Worm (Caenorhabditis elegans) whole organism, L3 larva: Measurements from ENCODE around the gene F21E9.2.

Source experiments
- R02D3.7 ChIP-seq: fragments of 150-350 bp; optimal IDR thresholded peaks from 2 replicates; lab custom pipeline; 2014; ENCODE audit warnings: missing biosample characterization, missing genetic modification characterization
- ZK546.5 ChIP-seq: sonication (generic microtip); optimal IDR thresholded peaks from 2 replicates; lab custom pipeline; 2017; ENCODE audit warnings: missing biosample characterization, missing genetic modification characterization
- aly-2 ChIP-seq: fragments of 150-350 bp; optimal IDR thresholded peaks from 2 replicates; lab custom pipeline; 2014; ENCODE audit warnings: missing biosample characterization, missing genetic modification characterization
- ama-1 ChIP-seq: fragments of 150-350 bp; optimal IDR thresholded peaks from 2 replicates; lab custom pipeline; 2018
- ceh-28 ChIP-seq: fragments of 150-350 bp; optimal IDR thresholded peaks from 2 replicates; lab custom pipeline; 2014; ENCODE audit warnings: missing biosample characterization, missing genetic modification reagents, missing genetic modification characterization
- ceh-82 ChIP-seq: fragments of 150-350 bp; optimal IDR thresholded peaks from 2 replicates; lab custom pipeline; 2014; ENCODE audit warnings: missing biosample characterization, missing genetic modification characterization
- ceh-9 ChIP-seq: sonication (generic microtip); optimal IDR thresholded peaks from 2 replicates; lab custom pipeline; 2018; ENCODE audit warnings: missing biosample characterization, missing genetic modification characterization
- daf-12 ChIP-seq: fragments of 150-350 bp; optimal IDR thresholded peaks from 2 replicates; lab custom pipeline; 2014; ENCODE audit warnings: missing biosample characterization, missing genetic modification reagents, missing genetic modification characterization
- egl-27 ChIP-seq: sonication (generic microtip); optimal IDR thresholded peaks from 4 replicates; lab custom pipeline; 2017; ENCODE audit warnings: missing biosample characterization, missing genetic modification reagents, missing genetic modification characterization
- egl-5 ChIP-seq: fragments of 150-350 bp; optimal IDR thresholded peaks from 2 replicates; lab custom pipeline; 2017; ENCODE audit warnings: missing biosample characterization, missing genetic modification reagents, missing genetic modification characterization, inconsistent platforms
- elt-2 ChIP-seq: sonication (generic microtip); optimal IDR thresholded peaks from 2 replicates; lab custom pipeline; 2016; ENCODE audit warnings: missing genetic modification reagents, mild to moderate bottlenecking, missing genetic modification characterization, missing compliant biosample characterization
- eor-1 ChIP-seq, 2 experiments: fragments of 150-350 bp; optimal IDR thresholded peaks; 2 replicates each; lab custom pipeline; 2014 to 2018; ENCODE audit warnings: missing biosample characterization in 2 of 2, missing genetic modification characterization in 2 of 2
- fkh-10 ChIP-seq: sonication (generic microtip); optimal IDR thresholded peaks from 2 replicates; lab custom pipeline; 2017; ENCODE audit warnings: missing biosample characterization, missing genetic modification reagents, missing genetic modification characterization
- fkh-2 ChIP-seq: fragments of 150-350 bp; optimal IDR thresholded peaks from 2 replicates; lab custom pipeline; 2014; ENCODE audit warnings: missing biosample characterization, missing genetic modification reagents, missing genetic modification characterization
- hmg-11 ChIP-seq: sonication (generic microtip); optimal IDR thresholded peaks from 2 replicates; lab custom pipeline; 2016; ENCODE audit warnings: missing genetic modification characterization, missing compliant biosample characterization
- jun-1 ChIP-seq: fragments of 150-350 bp; optimal IDR thresholded peaks from 2 replicates; lab custom pipeline; 2014; ENCODE audit warnings: missing biosample characterization, missing genetic modification reagents, missing genetic modification characterization
- lin-39 ChIP-seq: fragments of 150-350 bp; optimal IDR thresholded peaks from 2 replicates; lab custom pipeline; 2018; ENCODE audit warnings: missing biosample characterization, missing genetic modification reagents, missing genetic modification characterization
- lsy-12 ChIP-seq: sonication (generic microtip); optimal IDR thresholded peaks from 2 replicates; lab custom pipeline; 2016; ENCODE audit warnings: mild to moderate bottlenecking, missing genetic modification characterization, missing compliant biosample characterization
- mdl-1 ChIP-seq: fragments of 150-350 bp; optimal IDR thresholded peaks from 2 replicates; lab custom pipeline; 2014; ENCODE audit warnings: missing biosample characterization, missing genetic modification characterization
- mml-1 ChIP-seq: fragments of 150-350 bp; sonication (generic microtip); optimal IDR thresholded peaks from 3 replicates; lab custom pipeline; 2014; ENCODE audit warnings: missing biosample characterization, missing genetic modification characterization
- nfya-1 ChIP-seq: sonication (generic microtip); optimal IDR thresholded peaks from 2 replicates; lab custom pipeline; 2017; ENCODE audit warnings: missing genetic modification characterization, mild to moderate bottlenecking, missing compliant biosample characterization, antibody characterized with exemption, moderate library complexity; ENCODE audit not compliant: insufficient read depth
- nhr-11 ChIP-seq: fragments of 150-350 bp; optimal IDR thresholded peaks from 2 replicates; lab custom pipeline; 2014; ENCODE audit warnings: missing biosample characterization, missing genetic modification characterization
- nhr-12 ChIP-seq: fragments of 150-350 bp; optimal IDR thresholded peaks from 2 replicates; lab custom pipeline; 2014; ENCODE audit warnings: missing biosample characterization, missing genetic modification characterization
- nhr-23 ChIP-seq: fragments of 150-350 bp; optimal IDR thresholded peaks from 2 replicates; lab custom pipeline; 2014; ENCODE audit warnings: missing biosample characterization, missing genetic modification reagents, missing genetic modification characterization
- nhr-237 ChIP-seq: fragments of 150-350 bp; optimal IDR thresholded peaks from 2 replicates; lab custom pipeline; 2014; ENCODE audit warnings: missing biosample characterization, missing genetic modification characterization
- nhr-25 ChIP-seq: sonication (generic microtip); optimal IDR thresholded peaks from 2 replicates; lab custom pipeline; 2017; ENCODE audit warnings: missing biosample characterization, missing genetic modification characterization
- nhr-28 ChIP-seq: fragments of 150-350 bp; optimal IDR thresholded peaks from 2 replicates; lab custom pipeline; 2014; ENCODE audit warnings: missing biosample characterization, missing genetic modification characterization
- nhr-43 ChIP-seq: sonication (generic microtip); optimal IDR thresholded peaks from 2 replicates; lab custom pipeline; 2016; ENCODE audit warnings: mild to moderate bottlenecking, missing genetic modification characterization, missing compliant biosample characterization; ENCODE audit not compliant: poor library complexity, severe bottlenecking
- nhr-67 ChIP-seq: fragments of 150-350 bp; optimal IDR thresholded peaks from 2 replicates; lab custom pipeline; 2014; ENCODE audit warnings: missing biosample characterization, missing genetic modification characterization
- nhr-76 ChIP-seq: fragments of 150-350 bp; sonication (generic microtip); optimal IDR thresholded peaks from 5 replicates; lab custom pipeline; 2014; ENCODE audit warnings: missing biosample characterization, missing genetic modification characterization
- nhr-77 ChIP-seq: fragments of 150-350 bp; optimal IDR thresholded peaks from 2 replicates; lab custom pipeline; 2014; ENCODE audit warnings: missing biosample characterization, missing genetic modification characterization
- pha-4 ChIP-seq: fragments of 150-350 bp; optimal IDR thresholded peaks from 2 replicates; lab custom pipeline; 2014; ENCODE audit warnings: missing biosample characterization, missing genetic modification reagents, missing genetic modification characterization
- pqm-1 ChIP-seq: fragments of 150-350 bp; optimal IDR thresholded peaks from 2 replicates; lab custom pipeline; 2017; ENCODE audit warnings: missing biosample characterization, missing genetic modification characterization, inconsistent platforms
- sea-2 ChIP-seq: fragments of 150-350 bp; sonication (generic microtip); optimal IDR thresholded peaks from 4 replicates; lab custom pipeline; 2014; ENCODE audit warnings: missing biosample characterization, missing genetic modification reagents, missing genetic modification characterization
- skn-1 ChIP-seq: fragments of 150-350 bp; optimal IDR thresholded peaks from 2 replicates; lab custom pipeline; 2014; ENCODE audit warnings: missing biosample characterization, missing genetic modification characterization
- snpc-4 ChIP-seq: fragments of 150-350 bp; optimal IDR thresholded peaks from 2 replicates; lab custom pipeline; 2014; ENCODE audit warnings: missing biosample characterization, missing genetic modification characterization
- tbx-2 ChIP-seq: sonication (generic microtip); optimal IDR thresholded peaks from 2 replicates; lab custom pipeline; 2016; ENCODE audit warnings: mild to moderate bottlenecking, missing genetic modification characterization, missing compliant biosample characterization
- unc-39 ChIP-seq: sonication (generic microtip); optimal IDR thresholded peaks from 4 replicates; lab custom pipeline; 2017; ENCODE audit warnings: missing biosample characterization, missing genetic modification characterization
- unc-62 ChIP-seq: fragments of 150-350 bp; sonication (generic microtip); optimal IDR thresholded peaks from 4 replicates; lab custom pipeline; 2014; ENCODE audit warnings: missing biosample characterization, missing genetic modification reagents, missing genetic modification characterization
- zag-1 ChIP-seq: fragments of 150-350 bp; optimal IDR thresholded peaks from 2 replicates; lab custom pipeline; 2014; ENCODE audit warnings: missing biosample characterization, missing genetic modification characterization
- ztf-11 ChIP-seq: fragments of 150-350 bp; optimal IDR thresholded peaks from 2 replicates; lab custom pipeline; 2014; ENCODE audit warnings: missing biosample characterization, missing genetic modification characterization
- ztf-4 ChIP-seq: fragments of 150-350 bp; optimal IDR thresholded peaks from 2 replicates; lab custom pipeline; 2014; ENCODE audit warnings: missing biosample characterization, missing genetic modification characterization

Gene F21E9.2

ce11 chrX:1370736-1371281 is 41.1 kb upstream of the F21E9.2 start, which contains the start of gene F56C3.7:
Gene F56C3.7 (minus strand): TSS chrX:1370786.
- TF ChIP-seq ceh-28 (tag; lab: Kevin White, UChicago) (peak; percentile 10), nhr-67 (tag; lab: Kevin White, UChicago) (no peak), elt-2 (tag; lab: Kevin White, UChicago) (peak; percentile 9), nhr-76 (tag; lab: Kevin White, UChicago) (no peak), lin-39 (tag; lab: Kevin White, UChicago) (no peak), tbx-2 (peak; percentile 2), egl-27 (tag; lab: Kevin White, UChicago) (no peak), pqm-1 (tag; lab: Kevin White, UChicago) (no peak), nfya-1 (tag; lab: Kevin White, UChicago) (no peak), ama-1 (lab: Kevin White, UChicago) (no peak)

- no peak for TF ChIP-seq nfya-1 (tag; lab: Kevin White, UChicago)
- TF ChIP-seq, all 47 proteins: peak for 0
Measured at ce11 chrX:1367416-1367815, 37.7 kb upstream of the F21E9.2 start, which contains the start of gene dgn-2. Gene dgn-2 (minus strand): TSS chrX:1367516.

- TF ChIP-seq mdl-1 (tag; lab: Kevin White, UChicago): no peak
- no peak for TF ChIP-seq nhr-28 (tag; lab: Kevin White, UChicago)
- no peak for TF ChIP-seq nhr-77 (tag; lab: Kevin White, UChicago)
- TF ChIP-seq ceh-9 (tag; lab: Kevin White, UChicago): no peak
- TF ChIP-seq aly-2 (tag; lab: Kevin White, UChicago): no peak
- no peak for TF ChIP-seq nhr-25 (tag; lab: Kevin White, UChicago)
Measured at ce11 chrX:1360631-1361030, 30.9 kb upstream of the F21E9.2 start, which contains the start of gene F56C3.4. Gene F56C3.4 (minus strand): TSS chrX:1360731.

ce11 chrX:1358295-1358694 is 28.5 kb upstream of the F21E9.2 start, which contains the start of gene F56C3.3:
Gene F56C3.3 (minus strand): TSS chrX:1358395.
- TF ChIP-seq lsy-12 (tag; lab: Kevin White, UChicago) (no peak), nhr-28 (tag; lab: Kevin White, UChicago) (no peak), aly-2 (tag; lab: Kevin White, UChicago) (no peak), daf-12 (tag; lab: Kevin White, UChicago) (no peak), hmg-11 (tag; lab: Kevin White, UChicago) (no peak), ztf-4 (no peak), nhr-76 (tag; lab: Kevin White, UChicago) (no peak), eor-1 (tag; optimal IDR thresholded peaks at IDR 0.05; lab: Kevin White, UChicago) (no peak), unc-62 (GFP tag; lab: Kevin White, UChicago) (no peak), ceh-82 (no peak), tbx-2 (no peak)

- peak; percentile 95 for TF ChIP-seq snpc-4 (tag; lab: Kevin White, UChicago)
- TF ChIP-seq lin-39 (tag; lab: Kevin White, UChicago): peak; percentile 97
- TF ChIP-seq R02D3.7 (tag; lab: Kevin White, UChicago): peak; percentile 90
- peak; percentile 67 for TF ChIP-seq nhr-76 (tag; lab: Kevin White, UChicago)
- peak; percentile 97 for TF ChIP-seq fkh-10 (GFP tag; lab: Kevin White, UChicago)
- TF ChIP-seq nhr-77 (tag; lab: Kevin White, UChicago): peak; percentile 97
- peak; percentile 43 for TF ChIP-seq nhr-67 (tag; lab: Kevin White, UChicago)
- peak; percentile 97 for TF ChIP-seq pha-4
- peak; percentile 91 for TF ChIP-seq aly-2 (tag; lab: Kevin White, UChicago)
- TF ChIP-seq nhr-11 (tag; lab: Kevin White, UChicago): peak; percentile 94
- peak; percentile 97 for TF ChIP-seq nhr-23 (tag; lab: Kevin White, UChicago)
- peak; percentile 93 for TF ChIP-seq egl-27 (tag; lab: Kevin White, UChicago)
- TF ChIP-seq nfya-1 (tag; lab: Kevin White, UChicago): peak; percentile 92
- no peak for TF ChIP-seq ztf-11 (tag; lab: Kevin White, UChicago)
- peak; percentile 77 for TF ChIP-seq pqm-1 (tag; lab: Kevin White, UChicago)
- peak; percentile 99 for TF ChIP-seq jun-1
- TF ChIP-seq nhr-12 (tag; lab: Kevin White, UChicago): peak; percentile 26
- no peak for TF ChIP-seq ama-1 (lab: Kevin White, UChicago)
- TF ChIP-seq nhr-43: peak; percentile 98
- TF ChIP-seq ceh-9 (tag; lab: Kevin White, UChicago): no peak
- peak; percentile 83 for TF ChIP-seq egl-5
- no peak for TF ChIP-seq ZK546.5 (tag; lab: Kevin White, UChicago)
- TF ChIP-seq skn-1: peak; percentile 96
- TF ChIP-seq zag-1 (tag; lab: Kevin White, UChicago): peak; percentile 83
- peak; percentile 45 for TF ChIP-seq unc-39 (tag; lab: Kevin White, UChicago)
- TF ChIP-seq daf-12 (tag; lab: Kevin White, UChicago): peak; percentile 69
- no peak for TF ChIP-seq sea-2 (GFP tag; lab: Kevin White, UChicago)
- peak; percentile 72 for TF ChIP-seq nhr-237 (tag; lab: Kevin White, UChicago)
- TF ChIP-seq elt-2 (tag; lab: Kevin White, UChicago): peak; percentile 78
- TF ChIP-seq fkh-2 (tag; lab: Kevin White, UChicago): peak; percentile 59
- TF ChIP-seq nhr-28 (tag; lab: Kevin White, UChicago): peak; percentile 81
- no peak for TF ChIP-seq mml-1 (tag; lab: Kevin White, UChicago)
Measured at ce11 chrX:1344818-1345217, 15.1 kb upstream of the F21E9.2 start.
